Worm (Caenorhabditis elegans) whole organism, L4 larva: ENCODE results near the gene B0457.4.

Experiments
- dmd-6 ChIP-seq: fragments of 200-800 bp; sonication (Bioruptor generic); IDR thresholded peaks from 2 replicates; pipeline ENCODE4 v1.3.6; 2022; ENCODE audit warnings: missing genetic modification reagents, missing genetic modification characterization, missing compliant biosample characterization
- dve-1 ChIP-seq: sonication (generic microtip); optimal IDR thresholded peaks from 2 replicates; lab custom pipeline; 2017; ENCODE audit warnings: antibody characterized with exemption, mild to moderate bottlenecking, missing genetic modification characterization, missing compliant biosample characterization; ENCODE audit not compliant: insufficient read depth
- nhr-6 ChIP-seq: fragments of 150-350 bp; optimal IDR thresholded peaks from 2 replicates; lab custom pipeline; 2014; ENCODE audit warnings: missing biosample characterization, missing genetic modification characterization
- php-3 ChIP-seq: fragments of 200-800 bp; sonication (Bioruptor generic); IDR thresholded peaks from 2 replicates; pipeline ENCODE4 v1.3.6; 2022; ENCODE audit warnings: missing genetic modification reagents, missing genetic modification characterization, missing compliant biosample characterization

The B0457.4 gene

ce11 chrII:8865078-8865477, 46.8 kb downstream of the B0457.4 start, which contains the start of gene npr-20:
npr-20 (minus strand) TSS chrII:8865178.
- TF ChIP-seq dve-1 (tag; lab: Kevin White, UChicago) (no peak), dmd-6 (no peak), nhr-6 (tag; lab: Kevin White, UChicago) (no peak), php-3 (GFP tag; lab: Robert Waterston, UW) (no peak)
